Worm (Caenorhabditis elegans) whole organism, L4/young adult: ENCODE measurements around the gene srh-60.

Experiments used
- W03F9.2 ChIP-seq: fragments of 150-350 bp; optimal IDR thresholded peaks from 2 replicates; lab custom pipeline; 2014; ENCODE audit warnings: missing biosample characterization, missing genetic modification characterization
- dao-5 ChIP-seq: sonication (generic microtip); optimal IDR thresholded peaks from 2 replicates; lab custom pipeline; 2016; ENCODE audit warnings: missing genotype, missing genetic modification characterization, moderate library complexity, missing compliant biosample characterization
- him-1 ChIP-seq: sonication (generic microtip); optimal IDR thresholded peaks from 2 replicates; lab custom pipeline; 2016; ENCODE audit warnings: missing genotype, missing genetic modification reagents, missing genetic modification characterization, missing compliant biosample characterization

Gene srh-60

ce11 chrII:3622014-3622413 is 38.5 kb downstream of the srh-60 start, which contains the start of gene M151.7:
TSS of gene M151.7 (plus strand) at chrII:3622314.
- TF ChIP-seq dao-5 (tag; lab: Kevin White, UChicago): no peak
- no peak for TF ChIP-seq W03F9.2 (tag; lab: Kevin White, UChicago)
- TF ChIP-seq him-1 (tag; lab: Kevin White, UChicago): no peak

- TF ChIP-seq W03F9.2 (tag; lab: Kevin White, UChicago) (no peak), dao-5 (tag; lab: Kevin White, UChicago) (no peak), him-1 (tag; lab: Kevin White, UChicago) (no peak)
Measured at ce11 chrII:3626872-3627271, 43.4 kb downstream of the srh-60 start, which contains the start of gene M151.3. TSS of gene M151.3 (plus strand) at chrII:3627172.

ce11 chrII:3630810-3631209 is 47.3 kb downstream of the srh-60 start, which contains the start of gene M151.2:
TSS of gene M151.2 (plus strand) at chrII:3631110.
- TF ChIP-seq him-1 (tag; lab: Kevin White, UChicago) (no peak), dao-5 (tag; lab: Kevin White, UChicago) (no peak), W03F9.2 (tag; lab: Kevin White, UChicago) (no peak)

ce11 chrII:3634765-3635164 is 51.3 kb downstream of the srh-60 start:
- TF ChIP-seq him-1 (tag; lab: Kevin White, UChicago) (no peak), dao-5 (tag; lab: Kevin White, UChicago) (no peak), W03F9.2 (tag; lab: Kevin White, UChicago) (no peak)
